Worm (Caenorhabditis elegans) whole organism, L2 larva: ENCODE measurements around the gene smgl-2.

Source experiments
- C34F6.9 ChIP-seq: fragments of 150-350 bp; optimal IDR thresholded peaks from 2 replicates; lab custom pipeline; 2014; ENCODE audit warnings: missing biosample characterization, missing genetic modification characterization
- ZK546.5 ChIP-seq: sonication (generic microtip); optimal IDR thresholded peaks from 2 replicates; lab custom pipeline; 2017; ENCODE audit warnings: missing biosample characterization, missing genetic modification characterization
- ceh-82 ChIP-seq: fragments of 150-350 bp; optimal IDR thresholded peaks from 2 replicates; lab custom pipeline; 2014; ENCODE audit warnings: missing biosample characterization, missing genetic modification characterization
- egl-27 ChIP-seq: sonication (generic microtip); optimal IDR thresholded peaks from 3 replicates; lab custom pipeline; 2017; ENCODE audit warnings: missing biosample characterization, missing genetic modification reagents, missing genetic modification characterization
- elt-3 ChIP-seq: sonication (generic microtip); optimal IDR thresholded peaks from 2 replicates; lab custom pipeline; 2017; ENCODE audit warnings: missing biosample characterization, missing genetic modification characterization
- lin-39 ChIP-seq: fragments of 150-350 bp; optimal IDR thresholded peaks from 2 replicates; lab custom pipeline; 2014; ENCODE audit warnings: missing biosample characterization, missing genetic modification reagents, missing genetic modification characterization
- nhr-10 ChIP-seq: sonication (generic microtip); optimal IDR thresholded peaks from 2 replicates; lab custom pipeline; 2017; ENCODE audit warnings: missing biosample characterization, missing genetic modification characterization
- ztf-1 ChIP-seq: fragments of 200-800 bp; sonication (Bioruptor generic); conservative IDR thresholded peaks from 2 replicates; pipeline ENCODE4 v1.3.6; 2022; ENCODE audit warnings: missing genetic modification characterization, missing compliant biosample characterization

The smgl-2 gene

ce11 chrIV:3781539-3781938 is 55.6 kb downstream of the smgl-2 start:
- no peak for TF ChIP-seq lin-39 (tag; lab: Kevin White, UChicago)

ce11 chrIV:3783910-3784309 is 57.9 kb downstream of the smgl-2 start, which contains the start of gene glct-6:
TSS of gene glct-6 (plus strand) at chrIV:3784210.
- TF ChIP-seq nhr-10 (tag; lab: Kevin White, UChicago) (no peak), egl-27 (tag; lab: Kevin White, UChicago) (no peak), C34F6.9 (tag; lab: Kevin White, UChicago) (no peak), ztf-1 (GFP tag; lab: Robert Waterston, UW) (no peak), ZK546.5 (tag; lab: Kevin White, UChicago) (no peak), elt-3 (no peak), ceh-82 (tag; lab: Kevin White, UChicago) (no peak)
